Fruit fly (Drosophila melanogaster): ENCODE results near the gene CG5280.

Gene CG5280

DNA sequence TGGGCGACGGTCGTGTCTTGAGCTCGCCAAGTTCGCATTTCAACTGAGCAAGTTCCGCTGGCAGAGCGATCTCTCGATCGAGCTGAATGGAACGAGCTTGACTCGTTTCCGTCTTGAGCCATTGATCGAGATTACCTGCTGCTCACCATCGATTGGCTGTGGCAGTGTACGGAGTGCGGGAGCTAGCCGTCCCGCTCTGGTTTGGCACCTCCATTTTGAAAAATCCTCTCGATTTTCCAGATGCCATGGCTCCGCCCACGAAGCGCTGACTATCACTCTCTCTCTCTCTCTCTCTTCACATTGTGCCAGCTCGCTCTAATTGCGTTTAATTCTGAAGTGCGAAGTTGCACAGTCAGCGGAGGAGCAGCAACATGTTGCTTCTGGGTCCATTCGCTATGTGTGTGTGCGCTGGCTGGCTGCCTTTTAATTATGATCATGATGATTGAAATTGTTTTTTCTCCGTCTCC, 29.2 kb upstream of the CG5280 start, which contains the start of gene Doc2 (continued):
- TF ChIP-seq Nf-YA (GFP tag; IDR thresholded peaks at IDR 0.05) (peak; percentile 96), ftz-f1 (GFP tag; optimal IDR thresholded peaks at IDR 0.05) (no peak), lab (GFP tag; optimal IDR thresholded peaks at IDR 0.05) (no peak), zen2 (GFP tag; IDR thresholded peaks at IDR 0.05; ENCODE audit: partially characterized antibody) (peak; percentile 59; the same call in 2 of the 3 replicates), knrl (GFP tag; IDR thresholded peaks at IDR 0.05; ENCODE audit: partially characterized antibody) (no peak), Stat92E (GFP tag; optimal IDR thresholded peaks at IDR 0.05) (peak in 1 of 3 experiments; percentile 53), CG1233 (GFP tag; optimal IDR thresholded peaks at IDR 0.05) (no peak), en (GFP tag; optimal IDR thresholded peaks at IDR 0.05) (no peak), Adf1 (GFP tag; IDR thresholded peaks at IDR 0.05) (0 out of 2 replicates have a peak, but pooled peaks have one; percentile 16), CG12659 (GFP tag; optimal IDR thresholded peaks at IDR 0.05) (no peak), CG12104 (GFP tag; optimal IDR thresholded peaks at IDR 0.05) (no peak), CG7372 (GFP tag; IDR thresholded peaks at IDR 0.05) (no peak), Kr (GFP tag; optimal IDR thresholded peaks at IDR 0.05) (no peak), Dip2 (GFP tag; IDR thresholded peaks at IDR 0.05) (no peak), ato (GFP tag; IDR thresholded peaks at IDR 0.05; ENCODE audit: partially characterized antibody) (no peak), oc (tag; optimal IDR thresholded peaks at IDR 0.05) (no peak), NfI (GFP tag; optimal IDR thresholded peaks at IDR 0.05) (no peak), ssp (GFP tag; IDR thresholded peaks at IDR 0.05) (no peak), bab2 (GFP tag; optimal IDR thresholded peaks at IDR 0.05) (no peak), TFAM (GFP tag; optimal IDR thresholded peaks at IDR 0.05) (no peak), Hsf (GFP tag; optimal IDR thresholded peaks at IDR 0.05) (no peak), BEAF-32 (GFP tag; optimal IDR thresholded peaks at IDR 0.05) (no peak), z (GFP tag; IDR thresholded peaks at IDR 0.05) (peak; percentile 77), D19A (tag; optimal IDR thresholded peaks at IDR 0.05) (no peak), hth (optimal IDR thresholded peaks at IDR 0.05) (no peak), Dad (GFP tag; optimal IDR thresholded peaks at IDR 0.05) (no peak), jing (GFP tag; optimal IDR thresholded peaks at IDR 0.05) (no peak), btn (GFP tag; optimal IDR thresholded peaks at IDR 0.05) (no peak), CG32767 (GFP tag; IDR thresholded peaks at IDR 0.05) (no peak), CG6791 (GFP tag; IDR thresholded peaks at IDR 0.05; ENCODE audit: partially characterized antibody) (peak; percentile 53; the same call in 1 of the 3 replicates), Opbp (GFP tag; IDR thresholded peaks at IDR 0.05; ENCODE audit: partially characterized antibody) (peak; percentile 43; the same call in 1 of the 3 replicates), CG17328 (GFP tag; IDR thresholded peaks at IDR 0.05) (no peak), CG31441 (GFP tag; IDR thresholded peaks at IDR 0.05) (no peak), Mrtf (GFP tag; IDR thresholded peaks at IDR 0.05) (no peak), Pdp1 (GFP tag; optimal IDR thresholded peaks at IDR 0.05) (no peak), onecut (GFP tag; IDR thresholded peaks at IDR 0.05) (no peak), esg (GFP tag; conservative IDR thresholded peaks at IDR 0.05) (no peak), CG10654 (GFP tag; optimal IDR thresholded peaks at IDR 0.05) (no peak), CG30431 (GFP tag; optimal IDR thresholded peaks at IDR 0.05) (no peak), CG32532 (GFP tag; IDR thresholded peaks at IDR 0.05) (no peak), CkIIα-i1 (GFP tag; IDR thresholded peaks at IDR 0.05) (no peak), CG10565 (GFP tag; optimal IDR thresholded peaks at IDR 0.05) (no peak), dm (GFP tag; optimal IDR thresholded peaks at IDR 0.05) (no peak), CG11504 (tag; optimal IDR thresholded peaks at IDR 0.05) (peak; percentile 79), so (GFP tag; IDR thresholded peaks at IDR 0.05) (no peak), Trl (optimal IDR thresholded peaks at IDR 0.05) (peak; percentile 34 to 49), Trl (GFP tag; optimal IDR thresholded peaks at IDR 0.05) (no peak), D (optimal IDR thresholded peaks at IDR 0.05) (no peak), D (GFP tag; optimal IDR thresholded peaks at IDR 0.05) (no peak), CG43689 (GFP tag; IDR thresholded peaks at IDR 0.05) (no peak), CG7928 (GFP tag; optimal IDR thresholded peaks at IDR 0.05) (no peak), ind (GFP tag; optimal IDR thresholded peaks at IDR 0.05) (no peak)
